Fruit fly (Drosophila melanogaster) whole organism, embryonic: ENCODE measurements around the gene CG11898.

ENCODE experiments used
- CG10366 ChIP-seq: fragments of 200-800 bp; sonication (Bioruptor generic); IDR thresholded peaks from 2 replicates; pipeline ENCODE4 v1.3.6; 2022; ENCODE audit warnings: missing biosample characterization, missing genetic modification characterization
- CG10959 ChIP-seq: fragments of 200-800 bp; sonication (Bioruptor generic); IDR thresholded peaks from 2 replicates; pipeline ENCODE4 v1.3.6; 2022; ENCODE audit warnings: missing biosample characterization, missing genetic modification characterization
- CG11560 ChIP-seq: fragments of 200-800 bp; sonication (Bioruptor generic); IDR thresholded peaks from 3 replicates; pipeline ENCODE4 v1.3.6; 2022; ENCODE audit warnings: missing biosample characterization, missing genetic modification characterization
- CG12769 ChIP-seq: fragments of 200-800 bp; sonication (Bioruptor generic); optimal IDR thresholded peaks from 2 replicates; lab custom pipeline; 2019; ENCODE audit warnings: missing biosample characterization, mild to moderate bottlenecking, missing genetic modification characterization, moderate library complexity
- CG15269 ChIP-seq: fragments of 200-800 bp; sonication (Bioruptor generic); optimal IDR thresholded peaks from 2 replicates; lab custom pipeline; 2018; ENCODE audit warnings: missing biosample characterization, mild to moderate bottlenecking, missing genetic modification characterization, moderate library complexity
- CG17361 ChIP-seq: fragments of 200-800 bp; sonication (Bioruptor generic); IDR thresholded peaks from 3 replicates; pipeline ENCODE4 v1.3.6; 2022; ENCODE audit warnings: missing biosample characterization, missing genetic modification characterization
- CG17829 ChIP-seq: fragments of 200-800 bp; optimal IDR thresholded peaks from 2 replicates; lab custom pipeline; 2019; ENCODE audit warnings: missing biosample characterization, mild to moderate bottlenecking, missing genetic modification characterization, moderate library complexity
- CG1792 ChIP-seq: fragments of 200-800 bp; sonication (Bioruptor generic); optimal IDR thresholded peaks from 2 replicates; lab custom pipeline; 2016; ENCODE audit warnings: missing biosample characterization, missing genetic modification characterization
- CG31441 ChIP-seq: fragments of 200-800 bp; sonication (Bioruptor generic); IDR thresholded peaks from 2 replicates; pipeline ENCODE4 v1.3.6; 2022; ENCODE audit warnings: missing biosample characterization, missing genetic modification characterization
- CG32532 ChIP-seq: fragments of 200-800 bp; sonication (Bioruptor generic); IDR thresholded peaks from 2 replicates; pipeline ENCODE4 v1.3.6; 2022; ENCODE audit warnings: missing biosample characterization, missing genetic modification characterization
- CG3281 ChIP-seq: fragments of 200-800 bp; sonication (Bioruptor generic); optimal IDR thresholded peaks from 3 replicates; lab custom pipeline; 2017; ENCODE audit warnings: missing biosample characterization, mild to moderate bottlenecking, missing genetic modification characterization
- CG3847 ChIP-seq: fragments of 200-800 bp; sonication (Bioruptor generic); IDR thresholded peaks from 2 replicates; pipeline ENCODE4 v1.3.6; 2022; ENCODE audit warnings: missing biosample characterization, missing genetic modification characterization
- CG43689 ChIP-seq: fragments of 200-800 bp; sonication (Bioruptor generic); IDR thresholded peaks from 2 replicates; pipeline ENCODE4 v1.3.6; 2022; ENCODE audit warnings: missing biosample characterization, missing genetic modification characterization
- CG5953 ChIP-seq: fragments of 200-800 bp; sonication (Bioruptor generic); IDR thresholded peaks from 2 replicates; pipeline ENCODE4 v1.3.6; 2022; ENCODE audit warnings: missing biosample characterization, missing genetic modification characterization
- CG6175 ChIP-seq: fragments of 200-800 bp; sonication (Bioruptor generic); IDR thresholded peaks from 3 replicates; pipeline ENCODE4 v1.3.6; 2022; ENCODE audit warnings: missing biosample characterization, missing genetic modification characterization
- Chrac-16 ChIP-seq: fragments of 200-800 bp; sonication (Bioruptor generic); optimal IDR thresholded peaks from 3 replicates; lab custom pipeline; 2016; ENCODE audit warnings: missing biosample characterization, missing genetic modification characterization
- CkIIα-i1 ChIP-seq: fragments of 200-800 bp; sonication (Bioruptor generic); IDR thresholded peaks from 2 replicates; pipeline ENCODE4 v1.3.6; 2022; ENCODE audit warnings: missing biosample characterization, missing genetic modification characterization
- CoRest ChIP-seq: fragments of 200-800 bp; sonication (Bioruptor generic); optimal IDR thresholded peaks from 3 replicates; lab custom pipeline; 2018; ENCODE audit warnings: missing biosample characterization, mild to moderate bottlenecking, missing genetic modification characterization, moderate library complexity
- D19B ChIP-seq: fragments of 200-800 bp; sonication (Bioruptor generic); optimal IDR thresholded peaks from 2 replicates; lab custom pipeline; 2017; ENCODE audit warnings: missing biosample characterization, mild to moderate bottlenecking, missing genetic modification characterization
- Deaf1 ChIP-seq: fragments of 200-800 bp; optimal IDR thresholded peaks from 3 replicates; lab custom pipeline; 2019; ENCODE audit warnings: missing biosample characterization, mild to moderate bottlenecking, missing genetic modification characterization, moderate library complexity
- Eip74EF ChIP-seq, 2 experiments: fragments of 200-800 bp in 1 of 2; fragments of >200 bp in 1 of 2; sonication (Bioruptor generic) in 1 of 2; optimal IDR thresholded peaks; 2 replicates each; lab custom pipeline; 2017 to 2019; ENCODE audit warnings: missing biosample characterization in 2 of 2, missing genetic modification characterization in 2 of 2, mild to moderate bottlenecking in 1 of 2, moderate library complexity in 1 of 2
- Ets65A ChIP-seq: fragments of 200-800 bp; sonication (Bioruptor generic); peaks from one replicate; lab custom pipeline; 2016; ENCODE audit warnings: missing biosample characterization, missing genetic modification characterization
- H15 ChIP-seq: fragments of 200-800 bp; sonication (Bioruptor generic); IDR thresholded peaks from 3 replicates; pipeline ENCODE4 v1.3.6; 2022; ENCODE audit warnings: missing biosample characterization, missing genetic modification characterization
- HmgZ ChIP-seq: fragments of 200-800 bp; sonication (Bioruptor generic); optimal IDR thresholded peaks from 2 replicates; lab custom pipeline; 2018; ENCODE audit warnings: missing biosample characterization, mild to moderate bottlenecking, missing genetic modification characterization
- Lhr ChIP-seq: fragments of 200-800 bp; sonication (Bioruptor generic); optimal IDR thresholded peaks from 3 replicates; lab custom pipeline; 2017; ENCODE audit warnings: mild to moderate bottlenecking, missing biosample characterization, missing genetic modification reagents, missing genetic modification characterization
- Med ChIP-seq: fragments of 200-800 bp; sonication (Bioruptor generic); peaks from one replicate; lab custom pipeline; 2016; ENCODE audit warnings: missing biosample characterization, missing genetic modification characterization, mild to moderate bottlenecking, inconsistent platforms, moderate library complexity
- Meics ChIP-seq: fragments of 200-800 bp; sonication (Bioruptor generic); optimal IDR thresholded peaks from 2 replicates; lab custom pipeline; 2017; ENCODE audit warnings: missing biosample characterization, mild to moderate bottlenecking, missing genetic modification characterization
- Pdp1 ChIP-seq, 2 experiments: fragments of 200-800 bp; sonication (Bioruptor generic); optimal IDR thresholded peaks; 3 replicates each; lab custom pipeline; 2016; ENCODE audit warnings: missing biosample characterization in 2 of 2, missing genetic modification characterization in 2 of 2, mild to moderate bottlenecking in 1 of 2, moderate library complexity in 1 of 2
- Ravus ChIP-seq: fragments of 200-800 bp; sonication (Bioruptor generic); IDR thresholded peaks from 2 replicates; pipeline ENCODE4 v1.3.6; 2022; ENCODE audit warnings: missing biosample characterization, missing genetic modification characterization
- Scr ChIP-seq: fragments of 200-800 bp; sonication (Bioruptor generic); IDR thresholded peaks from 2 replicates; pipeline ENCODE4 v1.3.6; 2022; ENCODE audit warnings: missing biosample characterization, missing genetic modification characterization; ENCODE audit not compliant: partially characterized antibody
- Sry-δ ChIP-seq: fragments of 200-800 bp; sonication (Bioruptor generic); optimal IDR thresholded peaks from 2 replicates; lab custom pipeline; 2016; ENCODE audit warnings: missing biosample characterization, missing genetic modification characterization
- Taf1 ChIP-seq: fragments of 200-800 bp; sonication (Bioruptor generic); IDR thresholded peaks from 2 replicates; pipeline ENCODE4 v1.3.6; 2022; ENCODE audit warnings: missing biosample characterization, missing genetic modification characterization
- Vsx1 ChIP-seq: fragments of 200-800 bp; sonication (Bioruptor generic); optimal IDR thresholded peaks from 2 replicates; lab custom pipeline; 2017; ENCODE audit warnings: missing biosample characterization, mild to moderate bottlenecking, missing genetic modification characterization, missing genetic modification reagents
- Xrp1 ChIP-seq: fragments of 200-800 bp; sonication (Bioruptor generic); IDR thresholded peaks from 2 replicates; pipeline ENCODE4 v1.3.6; 2022; ENCODE audit warnings: missing biosample characterization, missing genetic modification characterization
- cwo ChIP-seq: fragments of 200-800 bp; sonication (Bioruptor generic); optimal IDR thresholded peaks from 3 replicates; lab custom pipeline; 2017; ENCODE audit warnings: missing biosample characterization, missing genetic modification characterization, mild to moderate bottlenecking, moderate library complexity, missing genetic modification reagents
- dan ChIP-seq: fragments of 200-800 bp; sonication (Bioruptor generic); IDR thresholded peaks from 2 replicates; pipeline ENCODE4 v1.3.6; 2022; ENCODE audit warnings: missing biosample characterization, missing genetic modification characterization
- dysf ChIP-seq: fragments of 200-800 bp; sonication (Bioruptor generic); IDR thresholded peaks from 3 replicates; pipeline ENCODE4 v1.3.6; 2022; ENCODE audit warnings: missing biosample characterization, missing genetic modification characterization
- fd64A ChIP-seq: fragments of 200-800 bp; sonication (Bioruptor generic); optimal IDR thresholded peaks from 3 replicates; lab custom pipeline; 2018; ENCODE audit warnings: missing biosample characterization, mild to moderate bottlenecking, missing genetic modification characterization
- hkb ChIP-seq, 2 experiments: fragments of 200-800 bp in 1 of 2; fragments of >200 bp in 1 of 2; sonication (Bioruptor generic) in 1 of 2; IDR thresholded peaks in 1 of 2; optimal IDR thresholded peaks in 1 of 2; 2 replicates each; pipeline versions ENCODE4 v1.3.6 to Lab custom; 2017 to 2022; ENCODE audit warnings: missing biosample characterization in 1 of 2, missing genetic modification characterization in 1 of 2
- ken ChIP-seq: fragments of 200-800 bp; sonication (Bioruptor generic); IDR thresholded peaks from 3 replicates; pipeline ENCODE4 v1.3.6; 2022; ENCODE audit warnings: missing biosample characterization, missing genetic modification characterization
- klu ChIP-seq: fragments of 200-800 bp; sonication (Bioruptor generic); IDR thresholded peaks from 2 replicates; pipeline ENCODE4 v1.3.6; 2022; ENCODE audit warnings: missing biosample characterization, missing genetic modification characterization
- mirr ChIP-seq: fragments of 200-800 bp; sonication (Bioruptor generic); optimal IDR thresholded peaks from 3 replicates; lab custom pipeline; 2018; ENCODE audit warnings: missing biosample characterization, mild to moderate bottlenecking, missing genetic modification characterization
- nau ChIP-seq: fragments of 200-800 bp; sonication (Bioruptor generic); optimal IDR thresholded peaks from 3 replicates; lab custom pipeline; 2017; ENCODE audit warnings: missing biosample characterization, mild to moderate bottlenecking, missing genetic modification characterization, missing genetic modification reagents
- nerfin-2 ChIP-seq: fragments of 200-800 bp; sonication (Bioruptor generic); IDR thresholded peaks from 2 replicates; pipeline ENCODE4 v1.3.6; 2022; ENCODE audit warnings: missing biosample characterization, missing genetic modification characterization; ENCODE audit not compliant: partially characterized antibody
- pita ChIP-seq: fragments of 200-800 bp; sonication (Bioruptor generic); optimal IDR thresholded peaks from 2 replicates; lab custom pipeline; 2017; ENCODE audit warnings: missing biosample characterization, mild to moderate bottlenecking, missing genetic modification characterization
- ssp ChIP-seq: fragments of 200-800 bp; sonication (Bioruptor generic); IDR thresholded peaks from 2 replicates; pipeline ENCODE4 v1.3.6; 2022; ENCODE audit warnings: missing biosample characterization, missing genetic modification characterization
- tup ChIP-seq: fragments of 200-800 bp; sonication (Bioruptor generic); optimal IDR thresholded peaks from 2 replicates; lab custom pipeline; 2016; ENCODE audit warnings: missing biosample characterization, mild to moderate bottlenecking, missing genetic modification characterization, moderate library complexity
- unpg ChIP-seq: fragments of 200-800 bp; sonication (Bioruptor generic); optimal IDR thresholded peaks from 3 replicates; lab custom pipeline; 2018; ENCODE audit warnings: missing biosample characterization, mild to moderate bottlenecking, missing genetic modification characterization, moderate library complexity

Gene CG11898

dm6 chr3R:29207012-29207656 lies 41.7 kb downstream of the CG11898 start:
- TF ChIP-seq Ets65A (GFP tag; lab: Kevin White, UChicago) (peak; percentile 85), klu (GFP tag; lab: Robert Waterston, UW) (0 out of 2 replicates have a peak, but pooled peaks have one; percentile 50), Sry-δ (GFP tag; lab: Kevin White, UChicago) (no peak), CG3847 (GFP tag; lab: Robert Waterston, UW) (peak; percentile 63), Scr (GFP tag; lab: Robert Waterston, UW) (no peak), hkb (optimal IDR thresholded peaks at IDR 0.05; lab: Kevin White, UChicago) (no peak), hkb (GFP tag; IDR thresholded peaks at IDR 0.05; lab: Robert Waterston, UW) (peak; percentile 74), ken (peak; percentile 69; the same call in 2 of the 3 replicates), Chrac-16 (GFP tag; lab: Kevin White, UChicago) (peak; percentile 47), CG15269 (tag; lab: Kevin White, UChicago) (peak; percentile 86), Ravus (peak; percentile 1; the same call in 1 of the 2 replicates), CoRest (tag; lab: Kevin White, UChicago) (peak; percentile 76), Pdp1 (GFP tag; optimal IDR thresholded peaks at IDR 0.05; lab: Kevin White, UChicago) (peak in 1 of 2 experiments; percentile 31), Vsx1 (GFP tag; lab: Kevin White, UChicago) (peak; percentile 19), CG43689 (GFP tag; lab: Robert Waterston, UW) (peak; percentile 45; the same call in 1 of the 2 replicates), CG32532 (GFP tag; lab: Robert Waterston, UW) (peak; percentile 61), CG31441 (GFP tag; lab: Robert Waterston, UW) (peak; percentile 51; the same call in 1 of the 2 replicates), CG12769 (tag; lab: Kevin White, UChicago) (no peak), D19B (peak; percentile 30), CG10959 (peak; percentile 32; the same call in 1 of the 2 replicates), fd64A (GFP tag; lab: Kevin White, UChicago) (no peak), tup (GFP tag; lab: Kevin White, UChicago) (no peak), CG17829 (tag; lab: Kevin White, UChicago) (peak; percentile 57), Deaf1 (tag; lab: Kevin White, UChicago) (peak; percentile 58), Eip74EF (GFP tag; optimal IDR thresholded peaks at IDR 0.05; lab: Kevin White, UChicago) (no peak), Lhr (no peak), HmgZ (tag; lab: Kevin White, UChicago) (peak; percentile 30), unpg (GFP tag; lab: Kevin White, UChicago) (peak; percentile 72), CG5953 (GFP tag; lab: Robert Waterston, UW) (peak; percentile 68), CG1792 (GFP tag; lab: Kevin White, UChicago) (no peak), Med (GFP tag; lab: Kevin White, UChicago) (peak; percentile 80), pita (no peak), CkIIα-i1 (GFP tag; lab: Robert Waterston, UW) (no peak), ssp (GFP tag; lab: Robert Waterston, UW) (peak; percentile 52; the same call in 1 of the 2 replicates), Meics (GFP tag; lab: Kevin White, UChicago) (peak; percentile 65), CG10366 (GFP tag; lab: Robert Waterston, UW) (peak; percentile 73), CG17361 (GFP tag; lab: Robert Waterston, UW) (peak; percentile 25; the same call in 1 of the 3 replicates), H15 (GFP tag; lab: Robert Waterston, UW) (peak; percentile 66; the same call in 1 of the 3 replicates), nerfin-2 (no peak), mirr (GFP tag; lab: Kevin White, UChicago) (no peak), cwo (peak; percentile 24), CG6175 (no peak; the same call in 2 of the 3 replicates), CG11560 (tag; lab: Robert Waterston, UW) (peak; percentile 26; the same call in 1 of the 3 replicates), CG3281 (GFP tag; lab: Kevin White, UChicago) (peak; percentile 59), nau (GFP tag; lab: Kevin White, UChicago) (no peak), dysf (GFP tag; lab: Robert Waterston, UW) (peak; percentile 83), Xrp1 (GFP tag; lab: Robert Waterston, UW) (peak; percentile 75), dan (GFP tag; lab: Robert Waterston, UW) (no peak), Taf1 (0 out of 2 replicates have a peak, but pooled peaks have one; percentile 14)
